Worm (Caenorhabditis elegans) whole organism, L1 larva: ENCODE results near the gene F36A4.3.

Experiments used
- dpl-1 ChIP-seq, 3 experiments: fragments of 150-350 bp in 2 of 3; sonication (generic microtip) in 1 of 3; optimal IDR thresholded peaks; 2 replicates each; lab custom pipeline; 2014 to 2017; ENCODE audit warnings: missing biosample characterization in 3 of 3, missing genetic modification characterization in 3 of 3, missing genetic modification reagents in 3 of 3
- elt-2 ChIP-seq: sonication (generic microtip); optimal IDR thresholded peaks from 2 replicates; lab custom pipeline; 2016; ENCODE audit warnings: missing genetic modification characterization, mild to moderate bottlenecking, inconsistent platforms, missing compliant biosample characterization, missing genetic modification reagents
- elt-3 ChIP-seq, 6 experiments: fragments of 150-350 bp in 1 of 6; sonication (generic microtip); optimal IDR thresholded peaks; 2 replicates each; lab custom pipeline; 2017 to 2018; ENCODE audit warnings: missing biosample characterization in 6 of 6, missing genetic modification characterization in 6 of 6, inconsistent platforms in 1 of 6
- lin-35 ChIP-seq, 2 experiments: fragments of 150-350 bp; optimal IDR thresholded peaks; 2 replicates each; lab custom pipeline; 2014; ENCODE audit warnings: missing biosample characterization in 2 of 2, missing genetic modification characterization in 2 of 2, missing genetic modification reagents in 2 of 2
- nhr-237 ChIP-seq: fragments of 150-350 bp; optimal IDR thresholded peaks from 2 replicates; lab custom pipeline; 2014; ENCODE audit warnings: missing biosample characterization, missing genetic modification characterization

ce11 chrIV:4316813-4317408 lies 47.5 kb downstream of the F36A4.3 start, which contains the start of gene Y24D9B.1:
- TF ChIP-seq dpl-1 (GFP tag; optimal IDR thresholded peaks at IDR 0.05; lab: Kevin White, UChicago) (no peak), nhr-237 (tag; lab: Kevin White, UChicago) (no peak), elt-2 (tag; lab: Kevin White, UChicago) (no peak), elt-3 (tag; optimal IDR thresholded peaks at IDR 0.05; lab: Kevin White, UChicago) (no peak), lin-35 (GFP tag; optimal IDR thresholded peaks at IDR 0.05; lab: Kevin White, UChicago) (no peak)
